Worm (Caenorhabditis elegans): ENCODE measurements around the gene akt-1.

The akt-1 gene

ce11 chrV:10246443-10246885 is 2.2 kb upstream of the akt-1 start (continued):
- TF ChIP-seq somi-1 (GFP tag; optimal IDR thresholded peaks at IDR 0.05), result peak; percentile 45
- TF ChIP-seq snpc-1.3 (tag; optimal IDR thresholded peaks at IDR 0.05; ENCODE audit: insufficient read depth), result no peak
- TF ChIP-seq nhr-27 (tag; optimal IDR thresholded peaks at IDR 0.05), result no peak
- no peak for TF ChIP-seq nhr-179 (tag; optimal IDR thresholded peaks at IDR 0.05)
- peak; percentile 61 for TF ChIP-seq efl-1 (GFP tag; optimal IDR thresholded peaks at IDR 0.05)
- peak; percentile 5 for TF ChIP-seq lsl-1 (GFP tag; optimal IDR thresholded peaks at IDR 0.05)
- no peak for TF ChIP-seq hsf-1 (GFP tag; IDR thresholded peaks at IDR 0.05)
- TF ChIP-seq ceh-91 (GFP tag; IDR thresholded peaks at IDR 0.05), result peak; percentile 46
- TF ChIP-seq Y56A3A.18 (GFP tag; IDR thresholded peaks at IDR 0.05), result no peak
- TF ChIP-seq ccch-3 (GFP tag; optimal IDR thresholded peaks at IDR 0.05), result no peak
- TF ChIP-seq nhr-120 (GFP tag; IDR thresholded peaks at IDR 0.05), result no peak
- TF ChIP-seq ztf-25 (GFP tag; IDR thresholded peaks at IDR 0.05), result no peak
- no peak for TF ChIP-seq ztf-18 (tag; optimal IDR thresholded peaks at IDR 0.05)
- TF ChIP-seq dox-1 (GFP tag; IDR thresholded peaks at IDR 0.05), result peak; percentile 16; the same call in 1 of the 2 replicates
- TF ChIP-seq dpff-1 (tag; optimal IDR thresholded peaks at IDR 0.05), result no peak
- TF ChIP-seq F22D6.2 (tag; optimal IDR thresholded peaks at IDR 0.05), result no peak
- no peak for TF ChIP-seq T26A5.8 (tag; optimal IDR thresholded peaks at IDR 0.05)

- no peak for TF ChIP-seq madf-6 (GFP tag; IDR thresholded peaks at IDR 0.05)
- peak; percentile 17; the same call in 1 of the 2 replicates for TF ChIP-seq hmg-1.2 (GFP tag; IDR thresholded peaks at IDR 0.05)
- TF ChIP-seq ceh-40 (GFP tag; IDR thresholded peaks at IDR 0.05), result 0 out of 2 replicates have a peak, but pooled peaks have one; percentile 48
- peak; percentile 44; the same call in 1 of the 2 replicates for TF ChIP-seq lin-26 (GFP tag; IDR thresholded peaks at IDR 0.05)
- no peak for TF ChIP-seq rcor-1 (GFP tag; IDR thresholded peaks at IDR 0.05)
- 0 out of 2 replicates have a peak, but pooled peaks have one; percentile 5 for TF ChIP-seq D2030.7 (GFP tag; IDR thresholded peaks at IDR 0.05)
- no peak for TF ChIP-seq attf-5 (GFP tag; optimal IDR thresholded peaks at IDR 0.05)
- no peak for TF ChIP-seq tbp1 (GFP tag; optimal IDR thresholded peaks at IDR 0.05)
- TF ChIP-seq egrh-3 (GFP tag; IDR thresholded peaks at IDR 0.05), result no peak
- 0 out of 2 replicates have a peak, but pooled peaks have one; percentile 47 for TF ChIP-seq egl-44 (GFP tag; IDR thresholded peaks at IDR 0.05)
- no peak for TF ChIP-seq ceh-100 (GFP tag; IDR thresholded peaks at IDR 0.05)
- TF ChIP-seq chd-7 (tag; optimal IDR thresholded peaks at IDR 0.05), result no peak
- no peak for TF ChIP-seq lin-40 (tag; optimal IDR thresholded peaks at IDR 0.05)
- peak; percentile 10; the same call in 1 of the 2 replicates for TF ChIP-seq let-526 (GFP tag; IDR thresholded peaks at IDR 0.05)
- TF ChIP-seq rec-8 (tag; optimal IDR thresholded peaks at IDR 0.05), result no peak
- 0 out of 2 replicates have a peak, but pooled peaks have one; percentile 9 for TF ChIP-seq dox-1 (GFP tag; IDR thresholded peaks at IDR 0.05)
- TF ChIP-seq zfh-2 (GFP tag; conservative IDR thresholded peaks at IDR 0.05), result peak; percentile 82
- no peak for TF ChIP-seq unc-62 (GFP tag; optimal IDR thresholded peaks at IDR 0.05)
- TF ChIP-seq F57C9.4 (tag; optimal IDR thresholded peaks at IDR 0.05), result no peak
- TF ChIP-seq lin-54 (GFP tag; optimal IDR thresholded peaks at IDR 0.05), result no peak
- TF ChIP-seq nfyb-1 (GFP tag; IDR thresholded peaks at IDR 0.05), result 0 out of 2 replicates have a peak, but pooled peaks have one; percentile 25
Measured at ce11 chrV:10246967-10247366, 1.7 kb upstream of the akt-1 start.

ce11 chrV:10247673-10248239 is 949 bp upstream of the akt-1 start:
- TF ChIP-seq B0019.2 (GFP tag; conservative IDR thresholded peaks at IDR 0.05), result no peak
- TF ChIP-seq nhr-80 (tag; optimal IDR thresholded peaks at IDR 0.05), result no peak
- no peak for TF ChIP-seq F55B11.4 (tag; optimal IDR thresholded peaks at IDR 0.05; ENCODE audit: borderline replicate concordance, insufficient read depth)
- TF ChIP-seq let-526 (GFP tag; IDR thresholded peaks at IDR 0.05), result no peak
- TF ChIP-seq tbp1 (GFP tag; optimal IDR thresholded peaks at IDR 0.05), result no peak
- no peak for TF ChIP-seq ceh-58 (GFP tag; IDR thresholded peaks at IDR 0.05)
- TF ChIP-seq egl-44 (GFP tag; IDR thresholded peaks at IDR 0.05), result no peak
- TF ChIP-seq bed-2 (GFP tag; IDR thresholded peaks at IDR 0.05), result no peak
- no peak for TF ChIP-seq efl-1 (GFP tag; optimal IDR thresholded peaks at IDR 0.05)
- TF ChIP-seq snpc-1.3 (tag; optimal IDR thresholded peaks at IDR 0.05; ENCODE audit: insufficient read depth), result no peak
- no peak for TF ChIP-seq hrde-1 (tag; optimal IDR thresholded peaks at IDR 0.05; ENCODE audit: borderline replicate concordance)
- no peak for TF ChIP-seq die-1 (tag; optimal IDR thresholded peaks at IDR 0.05)
- TF ChIP-seq mel-28 (tag; optimal IDR thresholded peaks at IDR 0.05; ENCODE audit: borderline replicate concordance), result no peak

Measured in whole organism, young adult.